Worm (Caenorhabditis elegans) whole organism, L1 larva: ENCODE data around the gene blos-2.

ENCODE experiments used
- C04F5.9 ChIP-seq: sonication (generic microtip); optimal IDR thresholded peaks from 2 replicates; lab custom pipeline; 2016; ENCODE audit warnings: missing genetic modification characterization, missing compliant biosample characterization
- C16A3.4 ChIP-seq: fragments of 150-350 bp; optimal IDR thresholded peaks from 2 replicates; lab custom pipeline; 2014; ENCODE audit warnings: missing biosample characterization, missing genetic modification characterization
- F16B12.6 ChIP-seq: fragments of 150-350 bp; optimal IDR thresholded peaks from 2 replicates; lab custom pipeline; 2014; ENCODE audit warnings: missing biosample characterization, missing genetic modification characterization
- Y116A8C.19 ChIP-seq: sonication (generic microtip); optimal IDR thresholded peaks from 2 replicates; lab custom pipeline; 2016; ENCODE audit warnings: missing compliant biosample characterization, missing genetic modification characterization, borderline replicate concordance
- aha-1 ChIP-seq: fragments of 150-350 bp; optimal IDR thresholded peaks from 2 replicates; lab custom pipeline; 2014; ENCODE audit warnings: missing biosample characterization, missing genetic modification characterization
- aly-2 ChIP-seq: fragments of 150-350 bp; optimal IDR thresholded peaks from 2 replicates; lab custom pipeline; 2014; ENCODE audit warnings: missing biosample characterization, missing genetic modification characterization
- blmp-1 ChIP-seq: fragments of 150-350 bp; optimal IDR thresholded peaks from 2 replicates; lab custom pipeline; 2014; ENCODE audit warnings: missing biosample characterization, missing genetic modification characterization
- ceh-63 ChIP-seq: fragments of 200-800 bp; sonication (Bioruptor generic); optimal IDR thresholded peaks from 2 replicates; lab custom pipeline; 2018; ENCODE audit warnings: mild to moderate bottlenecking, missing genetic modification characterization, missing compliant biosample characterization
- ceh-8 ChIP-seq: fragments of 200-800 bp; sonication (Bioruptor generic); optimal IDR thresholded peaks from 2 replicates; lab custom pipeline; 2018; ENCODE audit warnings: mild to moderate bottlenecking, missing genetic modification characterization, moderate library complexity, missing compliant biosample characterization
- ceh-82 ChIP-seq, 3 experiments: fragments of 150-350 bp in 1 of 3; sonication (generic microtip) in 2 of 3; optimal IDR thresholded peaks; 2 replicates each; lab custom pipeline; 2014 to 2017; ENCODE audit warnings: missing biosample characterization in 3 of 3, missing genetic modification characterization in 3 of 3
- ceh-88 ChIP-seq: fragments of 200-800 bp; sonication (Bioruptor generic); IDR thresholded peaks from 2 replicates; pipeline ENCODE4 v1.3.6; 2022; ENCODE audit warnings: missing genetic modification characterization, missing compliant biosample characterization
- dpl-1 ChIP-seq, 3 experiments: fragments of 150-350 bp in 2 of 3; sonication (generic microtip) in 1 of 3; optimal IDR thresholded peaks; 2 replicates each; lab custom pipeline; 2014 to 2017; ENCODE audit warnings: missing biosample characterization in 3 of 3, missing genetic modification characterization in 3 of 3, missing genetic modification reagents in 3 of 3
- dsc-1 ChIP-seq: sonication (generic microtip); optimal IDR thresholded peaks from 2 replicates; lab custom pipeline; 2016; ENCODE audit warnings: mild to moderate bottlenecking, missing genetic modification characterization, missing compliant biosample characterization
- efl-1 ChIP-seq, 4 experiments: fragments of 150-350 bp; optimal IDR thresholded peaks in 3 of 4; peaks in 1 of 4; 1 replicate in 1 of 4; 2 replicates in 3 of 4; lab custom pipeline; 2014; ENCODE audit warnings: missing biosample characterization in 2 of 4, missing genetic modification characterization in 2 of 4, missing genetic modification reagents in 2 of 4
- egl-27 ChIP-seq, 2 experiments: fragments of 150-350 bp in 1 of 2; sonication (generic microtip); optimal IDR thresholded peaks; 3 replicates each; lab custom pipeline; 2017 to 2018; ENCODE audit warnings: missing biosample characterization in 2 of 2, missing genetic modification characterization in 2 of 2, missing genetic modification reagents in 2 of 2
- ets-5 ChIP-seq: fragments of 200-800 bp; sonication (Bioruptor generic); IDR thresholded peaks from 2 replicates; pipeline ENCODE4 v1.3.6; 2022; ENCODE audit warnings: missing genetic modification characterization, missing compliant biosample characterization
- fkh-10 ChIP-seq: sonication (generic microtip); optimal IDR thresholded peaks from 2 replicates; lab custom pipeline; 2017; ENCODE audit warnings: missing biosample characterization, missing genetic modification reagents, missing genetic modification characterization
- fkh-8 ChIP-seq: sonication (generic microtip); optimal IDR thresholded peaks from 2 replicates; lab custom pipeline; 2016; ENCODE audit warnings: mild to moderate bottlenecking, missing genetic modification characterization, missing compliant biosample characterization
- fos-1 ChIP-seq: fragments of 150-350 bp; optimal IDR thresholded peaks from 2 replicates; lab custom pipeline; 2014; ENCODE audit warnings: missing biosample characterization, missing genetic modification characterization
- grh-1 ChIP-seq: fragments of 200-800 bp; sonication (Bioruptor generic); IDR thresholded peaks from 2 replicates; pipeline ENCODE4 v1.3.6; 2022; ENCODE audit warnings: missing genetic modification reagents, missing genetic modification characterization, missing compliant biosample characterization
- hlh-17 ChIP-seq: fragments of 200-800 bp; sonication (Bioruptor generic); optimal IDR thresholded peaks from 2 replicates; lab custom pipeline; 2018; ENCODE audit warnings: missing genetic modification characterization, mild to moderate bottlenecking, missing compliant biosample characterization, moderate library complexity, borderline replicate concordance
- hpl-2 ChIP-seq: fragments of 150-350 bp; optimal IDR thresholded peaks from 2 replicates; lab custom pipeline; 2014; ENCODE audit warnings: missing biosample characterization, missing genetic modification reagents, missing genetic modification characterization
- irx-1 ChIP-seq: sonication (generic microtip); optimal IDR thresholded peaks from 2 replicates; lab custom pipeline; 2016; ENCODE audit warnings: missing genetic modification characterization, missing compliant biosample characterization
- isw-1 ChIP-seq: fragments of 200-800 bp; sonication (Bioruptor generic); IDR thresholded peaks from 2 replicates; pipeline ENCODE4 v1.3.6; 2022; ENCODE audit warnings: missing genetic modification characterization, missing compliant biosample characterization
- jun-1 ChIP-seq: fragments of 150-350 bp; optimal IDR thresholded peaks from 2 replicates; lab custom pipeline; 2014; ENCODE audit warnings: missing biosample characterization, missing genetic modification reagents, missing genetic modification characterization
- lin-14 ChIP-seq: fragments of 200-800 bp; sonication (Bioruptor generic); optimal IDR thresholded peaks from 2 replicates; lab custom pipeline; 2018; ENCODE audit warnings: mild to moderate bottlenecking, missing genetic modification characterization, moderate library complexity, missing compliant biosample characterization
- lir-3 ChIP-seq: sonication (generic microtip); optimal IDR thresholded peaks from 2 replicates; lab custom pipeline; 2016; ENCODE audit warnings: mild to moderate bottlenecking, missing genetic modification characterization, moderate library complexity, missing compliant biosample characterization; ENCODE audit not compliant: poor library complexity
- lsy-2 ChIP-seq, 2 experiments: fragments of 150-350 bp; optimal IDR thresholded peaks; 2 replicates each; lab custom pipeline; 2014; ENCODE audit warnings: missing biosample characterization in 2 of 2, missing genetic modification characterization in 2 of 2
- mab-9 ChIP-seq: fragments of 200-800 bp; sonication (Bioruptor generic); IDR thresholded peaks from 2 replicates; pipeline ENCODE4 v1.3.6; 2022; ENCODE audit warnings: missing genetic modification reagents, missing genetic modification characterization, missing compliant biosample characterization
- mep-1 ChIP-seq: fragments of 150-350 bp; optimal IDR thresholded peaks from 2 replicates; lab custom pipeline; 2014; ENCODE audit warnings: missing biosample characterization, missing genetic modification characterization
- nhr-11 ChIP-seq: fragments of 150-350 bp; optimal IDR thresholded peaks from 2 replicates; lab custom pipeline; 2014; ENCODE audit warnings: missing biosample characterization, missing genetic modification characterization
- nhr-12 ChIP-seq: sonication (generic microtip); optimal IDR thresholded peaks from 2 replicates; lab custom pipeline; 2017; ENCODE audit warnings: missing biosample characterization, missing genetic modification characterization
- nhr-20 ChIP-seq: sonication (generic microtip); optimal IDR thresholded peaks from 2 replicates; lab custom pipeline; 2016; ENCODE audit warnings: mild to moderate bottlenecking, missing genetic modification characterization, missing compliant biosample characterization
- nhr-237 ChIP-seq: fragments of 150-350 bp; optimal IDR thresholded peaks from 2 replicates; lab custom pipeline; 2014; ENCODE audit warnings: missing biosample characterization, missing genetic modification characterization
- nhr-28 ChIP-seq: fragments of 150-350 bp; optimal IDR thresholded peaks from 2 replicates; lab custom pipeline; 2014; ENCODE audit warnings: missing biosample characterization, missing genetic modification characterization
- nhr-71 ChIP-seq: sonication (generic microtip); optimal IDR thresholded peaks from 2 replicates; lab custom pipeline; 2016; ENCODE audit warnings: mild to moderate bottlenecking, missing genetic modification characterization, moderate library complexity, missing compliant biosample characterization
- nhr-77 ChIP-seq: fragments of 150-350 bp; optimal IDR thresholded peaks from 2 replicates; lab custom pipeline; 2014; ENCODE audit warnings: missing biosample characterization, missing genetic modification characterization
- nhr-84 ChIP-seq: sonication (generic microtip); optimal IDR thresholded peaks from 2 replicates; lab custom pipeline; 2017; ENCODE audit warnings: missing biosample characterization, missing genetic modification characterization
- nhr-85 ChIP-seq: sonication (generic microtip); peaks from one replicate; lab custom pipeline; 2016; ENCODE audit warnings: missing genetic modification characterization, inconsistent platforms, missing compliant biosample characterization
- nhr-90 ChIP-seq: sonication (generic microtip); optimal IDR thresholded peaks from 2 replicates; lab custom pipeline; 2016; ENCODE audit warnings: mild to moderate bottlenecking, missing genetic modification characterization, missing compliant biosample characterization; ENCODE audit not compliant: poor library complexity
- pag-3 ChIP-seq: sonication (generic microtip); optimal IDR thresholded peaks from 2 replicates; lab custom pipeline; 2017; ENCODE audit warnings: missing genetic modification characterization, mild to moderate bottlenecking, missing compliant biosample characterization, antibody characterized with exemption, borderline replicate concordance; ENCODE audit not compliant: insufficient read depth
- pax-3 ChIP-seq: fragments of 200-800 bp; sonication (Bioruptor generic); optimal IDR thresholded peaks from 2 replicates; lab custom pipeline; 2018; ENCODE audit warnings: mild to moderate bottlenecking, missing genetic modification characterization, moderate library complexity, missing compliant biosample characterization
- pqm-1 ChIP-seq: sonication (generic microtip); optimal IDR thresholded peaks from 3 replicates; lab custom pipeline; 2017; ENCODE audit warnings: missing biosample characterization, missing genetic modification characterization
- rnt-1 ChIP-seq: sonication (generic microtip); optimal IDR thresholded peaks from 2 replicates; lab custom pipeline; 2016; ENCODE audit warnings: mild to moderate bottlenecking, missing genetic modification characterization, moderate library complexity, missing compliant biosample characterization
- snpc-4 ChIP-seq: fragments of 150-350 bp; optimal IDR thresholded peaks from 2 replicates; lab custom pipeline; 2014; ENCODE audit warnings: missing biosample characterization, missing genetic modification characterization
- snu-23 ChIP-seq: sonication (generic microtip); optimal IDR thresholded peaks from 2 replicates; lab custom pipeline; 2016; ENCODE audit warnings: missing genetic modification characterization, missing compliant biosample characterization
- tlp-1 ChIP-seq: fragments of 150-350 bp; optimal IDR thresholded peaks from 2 replicates; lab custom pipeline; 2014; ENCODE audit warnings: missing biosample characterization, missing genetic modification characterization
- unc-62 ChIP-seq: fragments of 150-350 bp; optimal IDR thresholded peaks from 2 replicates; lab custom pipeline; 2014; ENCODE audit warnings: missing biosample characterization, missing genetic modification reagents, missing genetic modification characterization
- unc-86 ChIP-seq: sonication (generic microtip); optimal IDR thresholded peaks from 2 replicates; lab custom pipeline; 2016; ENCODE audit warnings: missing genetic modification characterization, missing compliant biosample characterization
- vab-15 ChIP-seq: sonication (generic microtip); optimal IDR thresholded peaks from 2 replicates; lab custom pipeline; 2017; ENCODE audit warnings: missing genotype, mild to moderate bottlenecking, missing genetic modification characterization, missing compliant biosample characterization
- xbp-1 ChIP-seq: sonication (generic microtip); optimal IDR thresholded peaks from 2 replicates; lab custom pipeline; 2016; ENCODE audit warnings: missing genetic modification characterization, missing compliant biosample characterization
- zag-1 ChIP-seq: fragments of 150-350 bp; optimal IDR thresholded peaks from 2 replicates; lab custom pipeline; 2014; ENCODE audit warnings: missing biosample characterization, missing genetic modification characterization
- ztf-4 ChIP-seq: fragments of 150-350 bp; optimal IDR thresholded peaks from 2 replicates; lab custom pipeline; 2014; ENCODE audit warnings: missing biosample characterization, missing genetic modification characterization

blos-2 gene

ce11 chrIV:6321667-6322066, 12.3 kb upstream of the blos-2 start, which contains the start of gene Y73B6BL.29 (continued):
- TF ChIP-seq dsc-1 (tag; lab: Kevin White, UChicago) = peak; percentile 97
- TF ChIP-seq xbp-1 (tag; lab: Kevin White, UChicago) = peak; percentile 94
- TF ChIP-seq ets-5 (GFP tag; lab: Robert Waterston, UW) = no peak
- TF ChIP-seq pqm-1 (tag; lab: Kevin White, UChicago) = no peak
- TF ChIP-seq ceh-88 (GFP tag; lab: Robert Waterston, UW) = peak; percentile 85
- TF ChIP-seq zag-1 (tag; lab: Kevin White, UChicago) = no peak
- peak; percentile 76 for TF ChIP-seq vab-15
- peak; percentile 95 for TF ChIP-seq mep-1
- peak; percentile 87 for TF ChIP-seq snpc-4 (tag; lab: Kevin White, UChicago)
- TF ChIP-seq aha-1 (tag; lab: Kevin White, UChicago) = peak; percentile 78
- TF ChIP-seq mab-9 (GFP tag; lab: Robert Waterston, UW) = peak; percentile 93
- peak; percentile 88 for TF ChIP-seq ceh-82 (tag; optimal IDR thresholded peaks at IDR 0.05; lab: Kevin White, UChicago)
- peak; percentile 19 for TF ChIP-seq nhr-237 (tag; lab: Kevin White, UChicago)
- peak; percentile 75 for TF ChIP-seq ceh-63 (GFP tag; lab: Kevin White, UChicago)
- peak; percentile 98 for TF ChIP-seq pax-3 (tag; lab: Kevin White, UChicago)
- TF ChIP-seq ceh-8 (GFP tag; lab: Kevin White, UChicago) = peak; percentile 97
- peak; percentile 49 for TF ChIP-seq F16B12.6
- peak; percentile 95 for TF ChIP-seq snu-23 (GFP tag; lab: Kevin White, UChicago)
- TF ChIP-seq nhr-11 (tag; lab: Kevin White, UChicago) = peak; percentile 80
- peak; percentile 95 for TF ChIP-seq lin-14 (GFP tag; lab: Kevin White, UChicago)
- peak; percentile 96 for TF ChIP-seq lsy-2 (tag; optimal IDR thresholded peaks at IDR 0.05; lab: Kevin White, UChicago)
- TF ChIP-seq nhr-84 (tag; lab: Kevin White, UChicago) = no peak
- peak; percentile 98 for TF ChIP-seq nhr-85
- TF ChIP-seq nhr-90 (tag; lab: Kevin White, UChicago) = peak; percentile 99
- peak; percentile 83 to 98 for TF ChIP-seq efl-1 (optimal IDR thresholded peaks at IDR 0.05; lab: Kevin White, UChicago)
- TF ChIP-seq efl-1 (GFP tag; optimal IDR thresholded peaks at IDR 0.05 in 1 of 2; lab: Kevin White, UChicago) = peak; percentile 98 to 99
- TF ChIP-seq egl-27 (tag; optimal IDR thresholded peaks at IDR 0.05; lab: Kevin White, UChicago) = no peak
- TF ChIP-seq irx-1 (tag; lab: Kevin White, UChicago) = peak; percentile 99
- peak; percentile 79 for TF ChIP-seq aly-2
- TF ChIP-seq nhr-77 (tag; lab: Kevin White, UChicago) = no peak
- peak; percentile 51 for TF ChIP-seq fkh-10 (GFP tag; lab: Kevin White, UChicago)
- TF ChIP-seq blmp-1 (tag; lab: Kevin White, UChicago) = peak; percentile 77
- TF ChIP-seq fos-1 (tag; lab: Kevin White, UChicago) = peak; percentile 88
- TF ChIP-seq grh-1 (GFP tag; lab: Robert Waterston, UW) = peak; percentile 81
- TF ChIP-seq nhr-71 (tag; lab: Kevin White, UChicago) = peak; percentile 98
- TF ChIP-seq pag-3 = no peak
- no peak for TF ChIP-seq nhr-28 (tag; lab: Kevin White, UChicago)
- peak; percentile 92 for TF ChIP-seq fkh-8 (tag; lab: Kevin White, UChicago)
- TF ChIP-seq dpl-1 (GFP tag; optimal IDR thresholded peaks at IDR 0.05; lab: Kevin White, UChicago) = peak; percentile 96 to 98 (median 97)
- no peak for TF ChIP-seq hpl-2 (GFP tag; lab: Kevin White, UChicago)
- peak; percentile 83 for TF ChIP-seq C16A3.4
- TF ChIP-seq isw-1 = peak; percentile 94
- peak; percentile 96 for TF ChIP-seq C04F5.9
- TF ChIP-seq unc-86 = peak; percentile 90
- TF ChIP-seq nhr-12 (tag; lab: Kevin White, UChicago) = no peak
- no peak for TF ChIP-seq tlp-1 (tag; lab: Kevin White, UChicago)
- peak; percentile 85 for TF ChIP-seq ztf-4 (tag; lab: Kevin White, UChicago)
- TF ChIP-seq nhr-20 (tag; lab: Kevin White, UChicago) = peak; percentile 95
- TF ChIP-seq jun-1 (tag; lab: Kevin White, UChicago) = peak; percentile 73
- TF ChIP-seq hlh-17 (GFP tag; lab: Kevin White, UChicago) = peak; percentile 70
- peak; percentile 100 for TF ChIP-seq rnt-1 (tag; lab: Kevin White, UChicago)
- peak; percentile 98 for TF ChIP-seq lir-3
- TF ChIP-seq Y116A8C.19 (tag; lab: Kevin White, UChicago) = peak; percentile 97
- no peak for TF ChIP-seq unc-62 (GFP tag; lab: Kevin White, UChicago)
